Worm (Caenorhabditis elegans) whole organism, young adult: ENCODE measurements around the gene ctr-9.

Source experiments
- B0019.2 ChIP-seq: fragments of 200-800 bp; sonication (Bioruptor generic); conservative IDR thresholded peaks from 2 replicates; pipeline ENCODE4 v1.3.6; 2022; ENCODE audit warnings: missing genetic modification reagents, missing genetic modification characterization, missing compliant biosample characterization
- C06A6.2 ChIP-seq: fragments of 200-800 bp; sonication (Bioruptor generic); conservative IDR thresholded peaks from 2 replicates; pipeline ENCODE4 v1.3.6; 2022; ENCODE audit warnings: missing genetic modification characterization, missing compliant biosample characterization
- C17E4.6 ChIP-seq: fragments of 200-800 bp; sonication (Bioruptor generic); IDR thresholded peaks from 2 replicates; pipeline ENCODE4 v1.3.6; 2022; ENCODE audit warnings: missing genetic modification reagents, missing genetic modification characterization, missing compliant biosample characterization
- D2030.7 ChIP-seq: fragments of 200-800 bp; sonication (Bioruptor generic); IDR thresholded peaks from 2 replicates; pipeline ENCODE4 v1.3.6; 2022; ENCODE audit warnings: missing genetic modification reagents, missing genetic modification characterization, missing compliant biosample characterization
- F10E7.11 ChIP-seq: sonication (generic microtip); optimal IDR thresholded peaks from 2 replicates; lab custom pipeline; 2017; ENCODE audit warnings: mild to moderate bottlenecking, missing genetic modification characterization, moderate library complexity, missing compliant biosample characterization
- F22D6.2 ChIP-seq: sonication (generic microtip); optimal IDR thresholded peaks from 2 replicates; lab custom pipeline; 2016; ENCODE audit warnings: mild to moderate bottlenecking, missing genetic modification characterization, missing compliant biosample characterization
- F33H1.4 ChIP-seq: fragments of 200-800 bp; sonication (Bioruptor generic); IDR thresholded peaks from 2 replicates; pipeline ENCODE4 v1.3.6; 2022; ENCODE audit warnings: missing genetic modification reagents, missing genetic modification characterization, missing compliant biosample characterization
- F37B4.10 ChIP-seq: fragments of 200-800 bp; sonication (Bioruptor generic); IDR thresholded peaks from 2 replicates; pipeline ENCODE4 v1.3.6; 2022; ENCODE audit warnings: missing genetic modification characterization, missing compliant biosample characterization
- F39B2.1 ChIP-seq: fragments of 200-800 bp; sonication (Bioruptor generic); IDR thresholded peaks from 2 replicates; pipeline ENCODE4 v1.3.6; 2022; ENCODE audit warnings: missing genetic modification reagents, missing genetic modification characterization, missing compliant biosample characterization
- K12H6.12 ChIP-seq: fragments of 200-800 bp; sonication (Bioruptor generic); optimal IDR thresholded peaks from 2 replicates; lab custom pipeline; 2018; ENCODE audit warnings: mild to moderate bottlenecking, missing genetic modification characterization, missing compliant biosample characterization
- Y67H2A.10 ChIP-seq: fragments of 200-800 bp; sonication (Bioruptor generic); conservative IDR thresholded peaks from 2 replicates; pipeline ENCODE4 v1.3.6; 2022; ENCODE audit warnings: missing genetic modification reagents, missing genetic modification characterization, missing compliant biosample characterization
- ZK185.1 ChIP-seq: sonication (generic microtip); optimal IDR thresholded peaks from 2 replicates; lab custom pipeline; 2016; ENCODE audit warnings: mild to moderate bottlenecking, missing genetic modification characterization, missing compliant biosample characterization; ENCODE audit not compliant: poor library complexity, severe bottlenecking
- attf-3 ChIP-seq: fragments of 200-800 bp; sonication (Bioruptor generic); conservative IDR thresholded peaks from 2 replicates; pipeline ENCODE4 v1.3.6; 2022; ENCODE audit warnings: missing genetic modification reagents, missing genetic modification characterization, missing compliant biosample characterization
- attf-6 ChIP-seq: fragments of 200-800 bp; sonication (Bioruptor generic); IDR thresholded peaks from 2 replicates; pipeline ENCODE4 v1.3.6; 2022; ENCODE audit warnings: missing genetic modification reagents, missing genetic modification characterization, missing compliant biosample characterization
- cebp-1 ChIP-seq, 2 experiments: fragments of 200-800 bp in 1 of 2; sonication (Bioruptor generic) in 1 of 2; sonication (generic microtip) in 1 of 2; IDR thresholded peaks in 1 of 2; optimal IDR thresholded peaks in 1 of 2; 2 replicates each; pipeline versions ENCODE4 v1.3.6 to Lab custom; 2017 to 2022; ENCODE audit warnings: missing compliant biosample characterization in 2 of 2, missing genetic modification characterization in 2 of 2, mild to moderate bottlenecking in 1 of 2, missing genetic modification reagents in 1 of 2, moderate library complexity in 1 of 2
- cebp-2 ChIP-seq: fragments of 200-800 bp; sonication (Bioruptor generic); IDR thresholded peaks from 2 replicates; pipeline ENCODE4 v1.3.6; 2022; ENCODE audit warnings: missing genetic modification characterization, missing compliant biosample characterization
- ceh-100 ChIP-seq: fragments of 200-800 bp; sonication (Bioruptor generic); IDR thresholded peaks from 2 replicates; pipeline ENCODE4 v1.3.6; 2022; ENCODE audit warnings: missing genetic modification reagents, missing genetic modification characterization, missing compliant biosample characterization
- ceh-91 ChIP-seq: fragments of 200-800 bp; sonication (Bioruptor generic); IDR thresholded peaks from 2 replicates; pipeline ENCODE4 v1.3.6; 2022; ENCODE audit warnings: missing genetic modification reagents, missing genetic modification characterization, missing compliant biosample characterization
- dpl-1 ChIP-seq: fragments of 150-350 bp; optimal IDR thresholded peaks from 2 replicates; lab custom pipeline; 2014; ENCODE audit warnings: missing biosample characterization, missing genetic modification reagents, missing genetic modification characterization
- efl-1 ChIP-seq: fragments of 150-350 bp; optimal IDR thresholded peaks from 2 replicates; lab custom pipeline; 2014; ENCODE audit warnings: missing biosample characterization, missing genetic modification reagents, missing genetic modification characterization
- ekl-4 ChIP-seq: fragments of 200-800 bp; sonication (Bioruptor generic); IDR thresholded peaks from 2 replicates; pipeline ENCODE4 v1.3.6; 2022; ENCODE audit warnings: missing genetic modification reagents, missing genetic modification characterization, missing compliant biosample characterization
- him-1 ChIP-seq: sonication (generic microtip); optimal IDR thresholded peaks from 2 replicates; lab custom pipeline; 2016; ENCODE audit warnings: missing genotype, missing genetic modification reagents, missing genetic modification characterization, missing compliant biosample characterization
- hlh-26 ChIP-seq: fragments of 200-800 bp; sonication (Bioruptor generic); conservative IDR thresholded peaks from 2 replicates; pipeline ENCODE4 v1.3.6; 2022; ENCODE audit warnings: missing genetic modification reagents, missing genetic modification characterization, missing compliant biosample characterization
- hmg-1.2 ChIP-seq: fragments of 200-800 bp; sonication (Bioruptor generic); IDR thresholded peaks from 2 replicates; pipeline ENCODE4 v1.3.6; 2022; ENCODE audit warnings: missing genetic modification reagents, missing genetic modification characterization, missing compliant biosample characterization
- hsf-1 ChIP-seq: fragments of 200-800 bp; sonication (Bioruptor generic); IDR thresholded peaks from 2 replicates; pipeline ENCODE4 v1.3.6; 2022; ENCODE audit warnings: missing genetic modification reagents, missing genetic modification characterization, missing compliant biosample characterization
- lin-26 ChIP-seq: fragments of 200-800 bp; sonication (Bioruptor generic); IDR thresholded peaks from 2 replicates; pipeline ENCODE4 v1.3.6; 2022; ENCODE audit warnings: missing genetic modification reagents, missing genetic modification characterization, missing compliant biosample characterization
- lin-54 ChIP-seq: fragments of 200-800 bp; sonication (Bioruptor generic); optimal IDR thresholded peaks from 2 replicates; lab custom pipeline; 2018; ENCODE audit warnings: mild to moderate bottlenecking, missing genetic modification characterization, missing compliant biosample characterization
- lsl-1 ChIP-seq: fragments of 200-800 bp; sonication (Bioruptor generic); optimal IDR thresholded peaks from 2 replicates; lab custom pipeline; 2018; ENCODE audit warnings: mild to moderate bottlenecking, missing genetic modification characterization, moderate library complexity, missing compliant biosample characterization
- madf-3 ChIP-seq: fragments of 200-800 bp; sonication (Bioruptor generic); IDR thresholded peaks from 2 replicates; pipeline ENCODE4 v1.3.6; 2022; ENCODE audit warnings: missing genetic modification reagents, missing genetic modification characterization, missing compliant biosample characterization
- madf-6 ChIP-seq: fragments of 200-800 bp; sonication (Bioruptor generic); IDR thresholded peaks from 2 replicates; pipeline ENCODE4 v1.3.6; 2022; ENCODE audit warnings: missing genetic modification reagents, missing genetic modification characterization, missing compliant biosample characterization
- madf-8 ChIP-seq: fragments of 200-800 bp; sonication (Bioruptor generic); conservative IDR thresholded peaks from 2 replicates; pipeline ENCODE4 v1.3.6; 2022; ENCODE audit warnings: missing genetic modification reagents, missing genetic modification characterization, missing compliant biosample characterization
- mcd-1 ChIP-seq: fragments of 200-800 bp; sonication (Bioruptor generic); IDR thresholded peaks from 2 replicates; pipeline ENCODE4 v1.3.6; 2022; ENCODE audit warnings: missing genetic modification reagents, missing genetic modification characterization, missing compliant biosample characterization
- mes-4 ChIP-seq: sonication (generic microtip); optimal IDR thresholded peaks from 2 replicates; lab custom pipeline; 2016; ENCODE audit warnings: missing genotype, missing genetic modification characterization, missing compliant biosample characterization
- nfyb-1 ChIP-seq: fragments of 200-800 bp; sonication (Bioruptor generic); IDR thresholded peaks from 2 replicates; pipeline ENCODE4 v1.3.6; 2022; ENCODE audit warnings: missing genetic modification reagents, missing genetic modification characterization, missing compliant biosample characterization
- pbrm-1 ChIP-seq: fragments of 200-800 bp; sonication (Bioruptor generic); IDR thresholded peaks from 2 replicates; pipeline ENCODE4 v1.3.6; 2022; ENCODE audit warnings: missing genetic modification reagents, missing genetic modification characterization, missing compliant biosample characterization
- rpc-1 ChIP-seq, 2 experiments: fragments of 150-350 bp in 1 of 2; sonication (generic microtip) in 1 of 2; optimal IDR thresholded peaks; 2 replicates each; lab custom pipeline; 2014 to 2018; ENCODE audit warnings: missing biosample characterization in 1 of 2, missing genetic modification characterization in 1 of 2, missing genetic modification reagents in 1 of 2, missing genotype in 1 of 2
- snpc-3.4 ChIP-seq: sonication (generic microtip); optimal IDR thresholded peaks from 2 replicates; lab custom pipeline; 2017; ENCODE audit warnings: missing genetic modification characterization, mild to moderate bottlenecking, missing compliant biosample characterization, antibody characterized with exemption, moderate library complexity, missing genotype, missing genetic modification reagents
- snpc-4 ChIP-seq, 5 experiments: fragments of 150-350 bp in 1 of 5; sonication (generic microtip) in 4 of 5; optimal IDR thresholded peaks; 2 replicates each; lab custom pipeline; 2014 to 2018; ENCODE audit warnings: missing genetic modification characterization in 5 of 5, missing biosample characterization in 3 of 5, antibody characterized with exemption in 2 of 5, mild to moderate bottlenecking in 2 of 5, missing compliant biosample characterization in 2 of 5, missing genotype in 2 of 5, moderate library complexity in 2 of 5, missing genetic modification reagents in 1 of 5
- unc-130 ChIP-seq: sonication (generic microtip); optimal IDR thresholded peaks from 2 replicates; lab custom pipeline; 2016; ENCODE audit warnings: missing genetic modification reagents, missing genetic modification characterization, missing compliant biosample characterization
- xnd-1 ChIP-seq: sonication (generic microtip); optimal IDR thresholded peaks from 2 replicates; lab custom pipeline; 2016; ENCODE audit warnings: missing genotype, missing genetic modification reagents, missing genetic modification characterization, missing compliant biosample characterization
- ztf-18 ChIP-seq: sonication (generic microtip); optimal IDR thresholded peaks from 2 replicates; lab custom pipeline; 2016; ENCODE audit warnings: missing genotype, mild to moderate bottlenecking, missing genetic modification characterization, missing compliant biosample characterization

ctr-9 gene

ce11 chrIII:9501072-9501471 is 9.9 kb downstream of the ctr-9 start:
- TF ChIP-seq K12H6.12 (tag; lab: Kevin White, UChicago) (no peak), cebp-1 (GFP tag; IDR thresholded peaks at IDR 0.05; lab: Robert Waterston, UW) (no peak), cebp-1 (tag; optimal IDR thresholded peaks at IDR 0.05; lab: Kevin White, UChicago) (peak; percentile 26)

ce11 chrIII:9502155-9502714 is 11.0 kb downstream of the ctr-9 start:
- TF ChIP-seq cebp-1 (GFP tag; IDR thresholded peaks at IDR 0.05; lab: Robert Waterston, UW) (peak; percentile 49; the same call in 1 of the 2 replicates), cebp-1 (tag; optimal IDR thresholded peaks at IDR 0.05; lab: Kevin White, UChicago) (peak; percentile 88), F37B4.10 (GFP tag; lab: Robert Waterston, UW) (no peak)

ce11 chrIII:9504347-9504746 is 13.2 kb downstream of the ctr-9 start:
- TF ChIP-seq rpc-1 (optimal IDR thresholded peaks at IDR 0.05; lab: Kevin White, UChicago) (no peak), rpc-1 (tag; optimal IDR thresholded peaks at IDR 0.05; lab: Kevin White, UChicago) (no peak), madf-3 (no peak), F39B2.1 (no peak), Y67H2A.10 (GFP tag; lab: Robert Waterston, UW) (peak; percentile 38; the same call in 1 of the 2 replicates), mcd-1 (GFP tag; lab: Robert Waterston, UW) (peak; percentile 45), cebp-1 (GFP tag; IDR thresholded peaks at IDR 0.05; lab: Robert Waterston, UW) (no peak), cebp-1 (tag; optimal IDR thresholded peaks at IDR 0.05; lab: Kevin White, UChicago) (no peak), dpl-1 (peak; percentile 50), cebp-2 (GFP tag; lab: Robert Waterston, UW) (no peak), lsl-1 (GFP tag; lab: Kevin White, UChicago) (peak; percentile 89), attf-6 (GFP tag; lab: Robert Waterston, UW) (no peak), hsf-1 (GFP tag; lab: Robert Waterston, UW) (peak; percentile 91), ceh-91 (GFP tag; lab: Robert Waterston, UW) (peak; percentile 91), ZK185.1 (tag; lab: Kevin White, UChicago) (no peak), ztf-18 (tag; lab: Kevin White, UChicago) (peak; percentile 22), hlh-26 (GFP tag; lab: Robert Waterston, UW) (no peak), lin-54 (peak; percentile 25), madf-8 (GFP tag; lab: Robert Waterston, UW) (peak; percentile 92), B0019.2 (GFP tag; lab: Robert Waterston, UW) (0 out of 2 replicates have a peak, but pooled peaks have one; percentile 46), pbrm-1 (GFP tag; lab: Robert Waterston, UW) (peak; percentile 62; the same call in 1 of the 2 replicates), xnd-1 (tag; lab: Kevin White, UChicago) (peak; percentile 89), nfyb-1 (GFP tag; lab: Robert Waterston, UW) (0 out of 2 replicates have a peak, but pooled peaks have one; percentile 55), F10E7.11 (no peak), F22D6.2 (no peak), ekl-4 (GFP tag; lab: Robert Waterston, UW) (0 out of 2 replicates have a peak, but pooled peaks have one; percentile 20), efl-1 (peak; percentile 82), attf-3 (GFP tag; lab: Robert Waterston, UW) (no peak), C06A6.2 (GFP tag; lab: Robert Waterston, UW) (no peak), F33H1.4 (GFP tag; lab: Robert Waterston, UW) (peak; percentile 71), snpc-4 (GFP tag; optimal IDR thresholded peaks at IDR 0.05; lab: Kevin White, UChicago) (no peak), snpc-4 (tag; optimal IDR thresholded peaks at IDR 0.05; lab: Kevin White, UChicago) (peak in 1 of 4 experiments; percentile 23), him-1 (tag; lab: Kevin White, UChicago) (no peak), unc-130 (GFP tag; lab: Kevin White, UChicago) (peak; percentile 24), snpc-3.4 (tag; lab: Kevin White, UChicago) (peak; percentile 35), lin-26 (GFP tag; lab: Robert Waterston, UW) (0 out of 2 replicates have a peak, but pooled peaks have one; percentile 50), hmg-1.2 (GFP tag; lab: Robert Waterston, UW) (peak; percentile 33), ceh-100 (GFP tag; lab: Robert Waterston, UW) (peak; percentile 79), D2030.7 (peak; percentile 89), mes-4 (tag; lab: Kevin White, UChicago) (no peak), madf-6 (GFP tag; lab: Robert Waterston, UW) (peak; percentile 95), C17E4.6 (GFP tag; lab: Robert Waterston, UW) (peak; percentile 29; the same call in 1 of the 2 replicates)
